Fruit fly (Drosophila melanogaster): ENCODE data around the gene TfIIA-S-2.

- TF ChIP-seq CG8478 (optimal IDR thresholded peaks at IDR 0.05) (no peak), CTCF (optimal IDR thresholded peaks at IDR 0.05) (no peak)
Measured at dm6 chrX:1006182-1006581, 5.3 kb downstream of the TfIIA-S-2 start.

All from S2 (cell line).